Worm (Caenorhabditis elegans) whole organism, L4 larva: Measurements from ENCODE around the gene cku-80.

ENCODE experiments used
- F10B5.3 ChIP-seq: sonication (generic microtip); optimal IDR thresholded peaks from 2 replicates; lab custom pipeline; 2016; ENCODE audit warnings: mild to moderate bottlenecking, missing genetic modification characterization, missing compliant biosample characterization
- T20F7.1 ChIP-seq: fragments of 200-800 bp; sonication (Bioruptor generic); optimal IDR thresholded peaks from 2 replicates; lab custom pipeline; 2018; ENCODE audit warnings: mild to moderate bottlenecking, missing genetic modification characterization, missing compliant biosample characterization
- Y75B8A.6 ChIP-seq: fragments of 200-800 bp; sonication (Bioruptor generic); IDR thresholded peaks from 2 replicates; pipeline ENCODE4 v1.3.6; 2022; ENCODE audit warnings: missing genetic modification reagents, missing genetic modification characterization, missing compliant biosample characterization
- aha-1 ChIP-seq: fragments of 150-350 bp; peaks from one replicate; lab custom pipeline; 2014; ENCODE audit warnings: missing biosample characterization, missing genetic modification characterization
- ama-1 ChIP-seq: fragments of 150-350 bp; optimal IDR thresholded peaks from 2 replicates; lab custom pipeline; 2014; ENCODE audit warnings: inconsistent platforms, mixed read lengths
- ceh-62 ChIP-seq: sonication (generic microtip); optimal IDR thresholded peaks from 2 replicates; lab custom pipeline; 2017; ENCODE audit warnings: missing biosample characterization, missing genetic modification characterization
- cey-2 ChIP-seq: sonication (generic microtip); optimal IDR thresholded peaks from 3 replicates; lab custom pipeline; 2017; ENCODE audit warnings: missing genetic modification characterization, mild to moderate bottlenecking, missing compliant biosample characterization, antibody characterized with exemption, borderline replicate concordance; ENCODE audit not compliant: insufficient read depth
- daf-16 ChIP-seq, 3 experiments: sonication (generic microtip); optimal IDR thresholded peaks; 2 replicates each; lab custom pipeline; 2016 to 2017; ENCODE audit warnings: missing genetic modification characterization in 3 of 3, missing genetic modification reagents in 3 of 3, mild to moderate bottlenecking in 2 of 3, missing compliant biosample characterization in 2 of 3, missing biosample characterization in 1 of 3, moderate library complexity in 1 of 3
- daf-19 ChIP-seq: fragments of 200-800 bp; sonication (Bioruptor generic); conservative IDR thresholded peaks from 2 replicates; pipeline ENCODE4 v1.3.6; 2022; ENCODE audit warnings: missing genetic modification characterization, missing compliant biosample characterization
- daf-8 ChIP-seq: fragments of 200-800 bp; sonication (Bioruptor generic); IDR thresholded peaks from 2 replicates; pipeline ENCODE4 v1.3.6; 2022; ENCODE audit warnings: missing genetic modification characterization, missing compliant biosample characterization
- dmd-6 ChIP-seq: fragments of 200-800 bp; sonication (Bioruptor generic); IDR thresholded peaks from 2 replicates; pipeline ENCODE4 v1.3.6; 2022; ENCODE audit warnings: missing genetic modification reagents, missing genetic modification characterization, missing compliant biosample characterization
- dpl-1 ChIP-seq: fragments of 150-350 bp; optimal IDR thresholded peaks from 2 replicates; lab custom pipeline; 2014; ENCODE audit warnings: missing biosample characterization, missing genetic modification reagents, missing genetic modification characterization
- duxl-1 ChIP-seq: sonication (generic microtip); optimal IDR thresholded peaks from 2 replicates; lab custom pipeline; 2016; ENCODE audit warnings: mild to moderate bottlenecking, missing genetic modification characterization, moderate library complexity, missing compliant biosample characterization; ENCODE audit not compliant: poor library complexity
- dve-1 ChIP-seq: sonication (generic microtip); optimal IDR thresholded peaks from 2 replicates; lab custom pipeline; 2017; ENCODE audit warnings: antibody characterized with exemption, mild to moderate bottlenecking, missing genetic modification characterization, missing compliant biosample characterization; ENCODE audit not compliant: insufficient read depth
- egl-27 ChIP-seq: sonication (generic microtip); optimal IDR thresholded peaks from 3 replicates; lab custom pipeline; 2017; ENCODE audit warnings: missing biosample characterization, missing genetic modification reagents, missing genetic modification characterization
- hif-1 ChIP-seq, 2 experiments: sonication (generic microtip); optimal IDR thresholded peaks; 2 replicates each; lab custom pipeline; 2016 to 2017; ENCODE audit warnings: missing compliant biosample characterization in 2 of 2, missing genetic modification characterization in 2 of 2, missing genetic modification reagents in 2 of 2, missing genotype in 2 of 2, mild to moderate bottlenecking in 1 of 2
- hlh-11 ChIP-seq: fragments of 200-800 bp; sonication (Bioruptor generic); optimal IDR thresholded peaks from 2 replicates; lab custom pipeline; 2018; ENCODE audit warnings: mild to moderate bottlenecking, missing genetic modification characterization, missing compliant biosample characterization
- hlh-30 ChIP-seq: sonication (generic microtip); optimal IDR thresholded peaks from 2 replicates; lab custom pipeline; 2017; ENCODE audit warnings: antibody characterized with exemption, mild to moderate bottlenecking, missing genetic modification characterization, missing compliant biosample characterization; ENCODE audit not compliant: insufficient read depth
- hmg-1.1 ChIP-seq: fragments of 200-800 bp; sonication (Bioruptor generic); IDR thresholded peaks from 2 replicates; pipeline ENCODE4 v1.3.6; 2022; ENCODE audit warnings: missing genetic modification reagents, missing genetic modification characterization, missing compliant biosample characterization
- lin-13 ChIP-seq: fragments of 150-350 bp; optimal IDR thresholded peaks from 2 replicates; lab custom pipeline; 2014; ENCODE audit warnings: missing biosample characterization, missing genetic modification reagents, missing genetic modification characterization
- lin-15B ChIP-seq: fragments of 150-350 bp; sonication (generic microtip); optimal IDR thresholded peaks from 3 replicates; lab custom pipeline; 2014; ENCODE audit warnings: missing biosample characterization, missing genetic modification characterization
- lin-38 ChIP-seq: fragments of 200-800 bp; sonication (Bioruptor generic); IDR thresholded peaks from 2 replicates; pipeline ENCODE4 v1.3.6; 2022; ENCODE audit warnings: missing genetic modification reagents, missing genetic modification characterization, missing compliant biosample characterization
- lin-39 ChIP-seq: fragments of 150-350 bp; optimal IDR thresholded peaks from 2 replicates; lab custom pipeline; 2014; ENCODE audit warnings: missing biosample characterization, missing genetic modification reagents, missing genetic modification characterization
- lsy-2 ChIP-seq, 2 experiments: fragments of 150-350 bp in 1 of 2; sonication (generic microtip) in 1 of 2; optimal IDR thresholded peaks; 2 replicates each; lab custom pipeline; 2014 to 2017; ENCODE audit warnings: missing biosample characterization in 2 of 2, missing genetic modification characterization in 2 of 2
- madf-9 ChIP-seq: fragments of 200-800 bp; sonication (Bioruptor generic); conservative IDR thresholded peaks from 2 replicates; pipeline ENCODE4 v1.3.6; 2022; ENCODE audit warnings: missing genetic modification reagents, missing genetic modification characterization, missing compliant biosample characterization
- mdl-1 ChIP-seq, 2 experiments: fragments of 150-350 bp in 1 of 2; sonication (generic microtip) in 1 of 2; optimal IDR thresholded peaks; 2 replicates each; lab custom pipeline; 2014 to 2017; ENCODE audit warnings: missing biosample characterization in 2 of 2, missing genetic modification characterization in 2 of 2
- mep-1 ChIP-seq: fragments of 150-350 bp; sonication (generic microtip); optimal IDR thresholded peaks from 3 replicates; lab custom pipeline; 2014; ENCODE audit warnings: missing biosample characterization, missing genetic modification characterization
- mes-2 ChIP-seq: sonication (generic microtip); optimal IDR thresholded peaks from 2 replicates; lab custom pipeline; 2016; ENCODE audit warnings: missing genotype, mild to moderate bottlenecking, missing genetic modification characterization, missing compliant biosample characterization; ENCODE audit not compliant: poor library complexity, severe bottlenecking
- mxl-3 ChIP-seq: fragments of 200-800 bp; sonication (Bioruptor generic); optimal IDR thresholded peaks from 2 replicates; lab custom pipeline; 2018; ENCODE audit warnings: mild to moderate bottlenecking, missing genetic modification characterization, missing compliant biosample characterization
- nhr-28 ChIP-seq: fragments of 150-350 bp; optimal IDR thresholded peaks from 2 replicates; lab custom pipeline; 2014; ENCODE audit warnings: missing biosample characterization, missing genetic modification characterization
- nhr-41 ChIP-seq: fragments of 200-800 bp; sonication (Bioruptor generic); IDR thresholded peaks from 2 replicates; pipeline ENCODE4 v1.3.6; 2022; ENCODE audit warnings: missing genetic modification reagents, missing genetic modification characterization, missing compliant biosample characterization
- nhr-48 ChIP-seq: sonication (generic microtip); optimal IDR thresholded peaks from 2 replicates; lab custom pipeline; 2016; ENCODE audit warnings: mild to moderate bottlenecking, missing genetic modification characterization, missing compliant biosample characterization
- nhr-77 ChIP-seq: fragments of 150-350 bp; optimal IDR thresholded peaks from 2 replicates; lab custom pipeline; 2014; ENCODE audit warnings: missing biosample characterization, missing genetic modification characterization
- rbr-2 ChIP-seq: sonication (generic microtip); optimal IDR thresholded peaks from 2 replicates; lab custom pipeline; 2016; ENCODE audit warnings: missing genotype, missing genetic modification characterization, missing compliant biosample characterization
- spr-3 ChIP-seq: fragments of 200-800 bp; sonication (Bioruptor generic); optimal IDR thresholded peaks from 2 replicates; lab custom pipeline; 2018; ENCODE audit warnings: mild to moderate bottlenecking, missing genetic modification characterization, missing compliant biosample characterization
- unc-62 ChIP-seq, 3 experiments: fragments of 150-350 bp in 1 of 3; sonication (generic microtip); optimal IDR thresholded peaks in 2 of 3; peaks in 1 of 3; 1 replicate in 1 of 3; 2 replicates in 2 of 3; lab custom pipeline; 2014 to 2017; ENCODE audit warnings: missing biosample characterization in 3 of 3, missing genetic modification characterization in 3 of 3, missing genetic modification reagents in 3 of 3, missing genotype in 1 of 3
- vab-7 ChIP-seq: fragments of 200-800 bp; sonication (Bioruptor generic); IDR thresholded peaks from 2 replicates; pipeline ENCODE4 v1.3.6; 2022; ENCODE audit warnings: missing genetic modification reagents, missing genetic modification characterization, missing compliant biosample characterization
- zag-1 ChIP-seq: fragments of 150-350 bp; optimal IDR thresholded peaks from 2 replicates; lab custom pipeline; 2014; ENCODE audit warnings: missing biosample characterization, missing genetic modification characterization
- ztf-7 ChIP-seq: fragments of 150-350 bp; optimal IDR thresholded peaks from 2 replicates; lab custom pipeline; 2014; ENCODE audit warnings: missing biosample characterization, missing genetic modification characterization

The cku-80 gene

DNA sequence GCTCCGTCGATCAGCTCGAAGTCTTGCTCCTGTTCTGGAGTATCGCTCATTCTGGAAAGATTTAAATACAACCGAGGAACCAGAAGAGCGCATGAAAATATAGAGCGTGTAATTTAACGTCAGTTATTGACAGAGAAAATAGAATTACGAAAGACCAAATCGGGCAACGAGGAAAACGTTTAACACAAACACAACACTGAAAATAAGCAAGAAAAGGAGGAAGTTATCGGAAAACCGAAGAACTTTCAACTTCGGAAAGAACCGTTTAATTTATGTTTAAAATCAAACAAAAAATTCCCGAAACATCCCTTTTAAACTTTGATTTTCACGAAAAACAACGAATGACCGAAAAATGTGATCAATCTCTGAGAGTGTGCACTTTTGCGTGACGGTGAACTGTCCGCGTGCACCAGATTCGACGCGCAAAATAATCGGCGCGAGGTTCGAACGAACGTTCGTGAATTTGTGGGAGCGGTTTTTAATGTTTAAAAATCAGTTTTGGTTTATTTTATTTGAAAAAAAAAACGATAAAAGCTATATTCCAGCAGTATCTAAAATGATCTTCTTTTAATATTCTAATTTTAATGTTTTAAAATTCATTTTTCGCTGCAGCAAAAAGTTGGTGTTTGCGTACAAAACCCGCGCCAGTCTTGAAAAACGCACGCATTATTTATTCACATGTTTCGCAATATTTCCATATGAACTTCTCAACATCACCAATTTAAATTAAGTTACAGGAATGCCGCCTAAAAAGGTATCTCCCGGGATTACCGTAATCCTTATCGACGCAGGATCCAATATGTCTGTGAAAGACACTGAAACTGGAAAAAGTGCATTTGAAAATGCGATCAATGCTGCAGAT lies at the start of gene cku-80, which contains the start of gene R07E5.7:
TSS of gene cku-80 (plus strand) at position 732 of the 862 bp plus-strand sequence.
TSS of gene R07E5.7 (minus strand) at position 51 of the 862 bp plus-strand sequence.
- TF ChIP-seq lsy-2 (tag; optimal IDR thresholded peaks at IDR 0.05; lab: Kevin White, UChicago) (peak in 1 of 2 experiments; percentile 80), vab-7 (GFP tag; lab: Robert Waterston, UW) (no peak), ama-1 (peak; percentile 27), daf-8 (no peak), madf-9 (no peak), rbr-2 (tag; lab: Kevin White, UChicago) (peak; percentile 55), lin-15B (tag; lab: Kevin White, UChicago) (peak; percentile 33), nhr-28 (tag; lab: Kevin White, UChicago) (peak; percentile 39), hlh-30 (tag; lab: Kevin White, UChicago) (peak; percentile 92), Y75B8A.6 (GFP tag; lab: Robert Waterston, UW) (no peak), nhr-41 (GFP tag; lab: Robert Waterston, UW) (no peak), dve-1 (peak; percentile 64), hlh-11 (tag; lab: Kevin White, UChicago) (peak; percentile 55), hmg-1.1 (GFP tag; lab: Robert Waterston, UW) (peak; percentile 42; the same call in 1 of the 2 replicates), lin-13 (peak; percentile 19), T20F7.1 (GFP tag; lab: Kevin White, UChicago) (no peak), dpl-1 (GFP tag; lab: Kevin White, UChicago) (peak; percentile 88), daf-16 (GFP tag; optimal IDR thresholded peaks at IDR 0.05; lab: Kevin White, UChicago) (no peak), daf-16 (tag; optimal IDR thresholded peaks at IDR 0.05; lab: Kevin White, UChicago) (peak; percentile 36), nhr-48 (peak; percentile 17), unc-62 (GFP tag; optimal IDR thresholded peaks at IDR 0.05 in 1 of 2; lab: Kevin White, UChicago) (no peak), unc-62 (tag; optimal IDR thresholded peaks at IDR 0.05; lab: Kevin White, UChicago) (no peak), daf-19 (GFP tag; lab: Robert Waterston, UW) (0 out of 2 replicates have a peak, but pooled peaks have one; percentile 35), zag-1 (tag; lab: Kevin White, UChicago) (no peak), mes-2 (tag; lab: Kevin White, UChicago) (peak; percentile 76), hif-1 (tag; optimal IDR thresholded peaks at IDR 0.05; lab: Kevin White, UChicago) (peak in 1 of 2 experiments; percentile 72), ztf-7 (peak; percentile 47), lin-39 (tag; lab: Kevin White, UChicago) (no peak), egl-27 (no peak), nhr-77 (tag; lab: Kevin White, UChicago) (peak; percentile 17), dmd-6 (GFP tag; lab: Robert Waterston, UW) (peak; percentile 40; the same call in 1 of the 2 replicates), mep-1 (peak; percentile 70), aha-1 (tag; lab: Kevin White, UChicago) (no peak), duxl-1 (tag; lab: Kevin White, UChicago) (peak; percentile 25), F10B5.3 (tag; lab: Kevin White, UChicago) (no peak), mdl-1 (tag; optimal IDR thresholded peaks at IDR 0.05; lab: Kevin White, UChicago) (peak in 1 of 2 experiments; percentile 15), cey-2 (no peak), mxl-3 (GFP tag; lab: Kevin White, UChicago) (no peak), ceh-62 (tag; lab: Kevin White, UChicago) (no peak), lin-38 (peak; percentile 70), spr-3 (GFP tag; lab: Kevin White, UChicago) (no peak)
- TF ChIP-seq, all 104 proteins: peak for 23
